Worm (Caenorhabditis elegans) whole organism, midembryonic: Measurements from ENCODE around the gene F18A12.7.

Experiments
- T22C8.4 ChIP-seq: fragments of 200-800 bp; sonication (Bioruptor generic); IDR thresholded peaks from 2 replicates; pipeline ENCODE4 v1.3.6; 2022; ENCODE audit warnings: missing genetic modification characterization, missing compliant biosample characterization
- cog-1 ChIP-seq: sonication (generic microtip); optimal IDR thresholded peaks from 2 replicates; lab custom pipeline; 2016; ENCODE audit warnings: missing genetic modification characterization, missing compliant biosample characterization
- flt-1 ChIP-seq: fragments of 200-800 bp; sonication (Bioruptor generic); IDR thresholded peaks from 2 replicates; pipeline ENCODE4 v1.3.6; 2022; ENCODE audit warnings: missing genetic modification characterization, missing compliant biosample characterization
- klf-2 ChIP-seq: fragments of 200-800 bp; sonication (Bioruptor generic); conservative IDR thresholded peaks from 2 replicates; pipeline ENCODE4 v1.3.6; 2022; ENCODE audit warnings: missing genetic modification reagents, missing genetic modification characterization, missing compliant biosample characterization
- med-1 ChIP-seq: sonication (generic microtip); optimal IDR thresholded peaks from 2 replicates; lab custom pipeline; 2017; ENCODE audit warnings: missing genetic modification characterization, mild to moderate bottlenecking, missing compliant biosample characterization, antibody characterized with exemption, missing genetic modification reagents; ENCODE audit not compliant: insufficient read depth
- ref-1 ChIP-seq: fragments of 200-800 bp; sonication (Bioruptor generic); conservative IDR thresholded peaks from 2 replicates; pipeline ENCODE4 v1.3.6; 2022; ENCODE audit warnings: missing genetic modification reagents, missing genetic modification characterization, missing compliant biosample characterization
- tab-1 ChIP-seq: fragments of 200-800 bp; sonication (Bioruptor generic); IDR thresholded peaks from 2 replicates; pipeline ENCODE4 v1.3.6; 2022; ENCODE audit warnings: missing genetic modification characterization, missing compliant biosample characterization
- ztf-29 ChIP-seq: fragments of 200-800 bp; sonication (Bioruptor generic); IDR thresholded peaks from 2 replicates; pipeline ENCODE4 v1.3.6; 2022; ENCODE audit warnings: missing genetic modification reagents, missing genetic modification characterization, missing compliant biosample characterization

- TF ChIP-seq flt-1 = no peak
- no peak for TF ChIP-seq ztf-29 (GFP tag; lab: Robert Waterston, UW)
- TF ChIP-seq ref-1 (GFP tag; lab: Robert Waterston, UW) = no peak
- TF ChIP-seq med-1 (GFP tag; lab: Kevin White, UChicago) = no peak
- TF ChIP-seq tab-1 (GFP tag; lab: Robert Waterston, UW) = no peak
- TF ChIP-seq klf-2 = no peak
- TF ChIP-seq cog-1 (tag; lab: Kevin White, UChicago) = no peak
- TF ChIP-seq T22C8.4 (GFP tag; lab: Robert Waterston, UW) = no peak
These were observed 40.4 kb downstream of the F18A12.7 start for ce11 chrII:3373875-3374274.
